Worm (Caenorhabditis elegans): ENCODE measurements around the gene mrpl-21.

DNA sequence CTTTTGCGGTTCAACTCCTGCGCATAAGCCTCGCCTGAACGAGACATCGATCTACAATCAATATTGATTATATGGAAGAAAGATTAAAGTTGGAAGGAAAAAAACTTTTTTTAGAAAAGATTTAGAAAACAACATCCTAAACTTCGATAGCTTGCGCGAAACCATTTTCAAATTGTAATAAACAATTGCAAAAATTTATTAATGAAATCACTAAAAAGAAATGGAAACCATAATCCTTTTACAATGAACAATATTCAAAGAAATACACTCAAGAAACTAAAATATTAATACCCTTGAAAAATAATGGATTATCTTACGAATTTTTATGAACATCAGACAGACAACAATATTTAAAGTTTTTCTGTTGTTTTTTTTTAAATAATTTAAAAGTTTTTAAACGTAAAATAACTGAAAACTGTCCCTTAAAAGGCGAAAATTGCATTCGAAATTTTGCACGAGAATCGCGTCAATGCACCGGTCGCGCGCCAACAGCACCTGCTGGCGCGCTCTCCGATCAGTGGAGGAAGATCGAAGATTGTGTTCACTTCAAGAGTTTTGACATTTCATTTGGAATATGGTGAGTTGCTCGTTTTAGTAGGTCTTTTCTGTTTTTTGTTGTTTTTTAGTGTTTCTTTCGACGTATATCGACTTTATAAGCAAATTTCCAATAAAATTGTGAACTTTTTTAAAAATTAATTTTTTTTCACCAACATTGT lies 26.0 kb upstream of the mrpl-21 start, which contains the start of the genes sftb-1 and R10E4.1:
- TF ChIP-seq snpc-4 (tag; optimal IDR thresholded peaks at IDR 0.05) (no peak), ztf-11 (tag; optimal IDR thresholded peaks at IDR 0.05) (no peak), unc-39 (tag; optimal IDR thresholded peaks at IDR 0.05) (no peak), tbx-8 (GFP tag; optimal IDR thresholded peaks at IDR 0.05) (no peak)

All from whole organism, mixed stage, embryonic.